Worm (Caenorhabditis elegans): ENCODE results near the gene srh-277.

The srh-277 gene

DNA sequence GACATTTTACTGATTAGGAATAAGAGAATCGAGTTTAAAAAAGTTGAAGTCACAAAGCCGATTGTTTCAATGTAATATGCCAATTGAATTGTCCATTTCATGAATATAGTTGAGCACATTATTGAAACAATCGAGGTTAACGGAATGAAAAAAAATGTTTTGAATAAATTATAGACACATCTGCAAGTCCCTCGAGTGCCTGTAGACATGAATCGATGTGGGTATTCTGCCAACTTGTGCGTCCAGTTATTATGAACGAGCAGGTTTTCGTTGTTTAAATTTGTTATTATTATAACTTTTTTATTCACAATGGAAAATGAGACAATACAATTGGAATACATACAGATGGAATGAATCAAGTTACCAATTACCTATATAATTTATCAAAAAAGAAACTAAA, 24.6 kb upstream of the srh-277 start, which contains the start of gene str-99:
TSS of gene str-99 (minus strand) at position 101 of the 400 bp plus-strand sequence.
- TF ChIP-seq ztf-4 (tag; optimal IDR thresholded peaks at IDR 0.05), result no peak
- no peak for TF ChIP-seq ceh-9 (tag; optimal IDR thresholded peaks at IDR 0.05)
- no peak for TF ChIP-seq elt-3 (tag; optimal IDR thresholded peaks at IDR 0.05)
- no peak for TF ChIP-seq lsy-12 (tag; optimal IDR thresholded peaks at IDR 0.05)
- TF ChIP-seq sea-2 (GFP tag; optimal IDR thresholded peaks at IDR 0.05), result no peak
- TF ChIP-seq fkh-10 (GFP tag; optimal IDR thresholded peaks at IDR 0.05), result no peak
- TF ChIP-seq daf-12 (tag; optimal IDR thresholded peaks at IDR 0.05), result no peak
- no peak for TF ChIP-seq nhr-43 (tag; optimal IDR thresholded peaks at IDR 0.05; ENCODE audit: poor library complexity, severe bottlenecking)
- TF ChIP-seq nhr-77 (tag; optimal IDR thresholded peaks at IDR 0.05), result no peak

DNA sequence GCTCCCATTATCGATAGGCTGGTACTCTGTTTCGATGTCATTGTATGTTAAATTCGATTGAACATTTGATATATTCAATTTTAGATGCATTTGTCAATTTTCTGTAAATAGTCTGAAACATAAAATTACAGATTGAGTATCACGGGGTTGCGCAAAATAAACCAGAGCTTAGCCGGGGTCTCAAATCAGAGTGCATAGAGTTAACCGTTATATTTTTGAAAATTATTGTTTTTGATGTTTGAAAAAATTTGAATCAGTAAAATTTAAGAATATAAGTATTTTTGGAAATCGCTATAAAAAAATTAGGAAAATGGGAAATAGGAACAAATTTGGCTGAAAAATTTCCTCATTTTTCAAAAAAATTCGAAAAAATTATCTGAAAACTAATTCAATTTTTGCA, 23.4 kb upstream of the srh-277 start, which contains the start of gene F10A3.17:
TSS of gene F10A3.17 (minus strand) at position 101 of the 400 bp plus-strand sequence.
- TF ChIP-seq snpc-4 (tag; optimal IDR thresholded peaks at IDR 0.05) (no peak), nhr-43 (tag; optimal IDR thresholded peaks at IDR 0.05; ENCODE audit: poor library complexity, severe bottlenecking) (no peak)

DNA sequence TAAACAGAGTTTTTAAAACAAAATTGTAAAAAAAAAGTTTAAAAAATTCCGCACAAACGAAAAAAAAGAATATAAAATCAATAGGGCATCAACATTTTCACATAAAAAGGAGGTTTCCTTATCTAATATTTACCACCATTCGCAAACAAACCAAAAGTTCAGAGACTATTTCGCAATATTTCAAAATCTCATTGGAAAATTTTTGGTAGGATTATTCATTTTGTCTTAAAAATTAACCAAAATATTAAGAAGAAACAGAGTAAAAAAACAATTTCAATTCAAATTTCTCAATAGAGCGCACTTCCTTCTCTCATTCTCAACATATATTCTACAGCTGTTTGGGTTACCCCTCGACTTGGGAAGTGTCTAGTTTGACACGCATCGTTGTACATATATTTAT, 22.9 kb upstream of the srh-277 start:
- TF ChIP-seq ceh-9 (tag; optimal IDR thresholded peaks at IDR 0.05) (no peak), mml-1 (tag; optimal IDR thresholded peaks at IDR 0.05) (no peak), nhr-76 (tag; optimal IDR thresholded peaks at IDR 0.05) (no peak), elt-2 (tag; optimal IDR thresholded peaks at IDR 0.05) (peak; percentile 42), sea-2 (GFP tag; optimal IDR thresholded peaks at IDR 0.05) (no peak), hmg-11 (tag; optimal IDR thresholded peaks at IDR 0.05) (no peak), fkh-2 (tag; optimal IDR thresholded peaks at IDR 0.05) (no peak), pqm-1 (tag; optimal IDR thresholded peaks at IDR 0.05) (peak; percentile 16), pha-4 (tag; optimal IDR thresholded peaks at IDR 0.05) (peak; percentile 71), mdl-1 (tag; optimal IDR thresholded peaks at IDR 0.05) (no peak), nhr-12 (tag; optimal IDR thresholded peaks at IDR 0.05) (no peak)

DNA sequence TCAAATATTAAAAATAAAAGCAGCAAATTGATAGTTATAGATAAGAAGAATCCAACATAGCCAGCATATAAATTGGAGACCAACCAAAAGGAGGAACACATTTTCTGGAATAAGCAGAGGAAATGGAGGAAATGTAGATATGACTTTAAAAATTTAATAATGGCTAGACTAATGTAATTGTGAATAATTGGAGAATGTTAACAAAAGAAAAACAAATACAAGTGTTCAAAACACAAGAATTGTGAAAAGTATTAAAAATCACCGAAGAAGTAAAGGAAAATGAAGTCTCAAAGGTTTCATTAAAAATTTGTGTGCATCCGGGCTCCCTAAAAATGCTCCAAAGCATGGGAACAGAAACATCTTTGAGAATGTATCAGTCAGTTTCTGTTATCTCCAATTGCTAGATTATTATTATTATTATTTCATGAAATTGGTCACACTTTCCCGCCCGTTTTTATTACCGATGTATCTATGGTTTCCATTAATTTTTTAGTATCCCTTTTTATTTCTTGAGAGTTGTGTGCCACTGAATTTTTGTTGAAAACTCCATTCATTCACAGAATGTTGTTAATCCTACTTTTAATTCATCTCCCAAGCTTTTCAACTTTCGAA, 20.8 kb upstream of the srh-277 start, which contains the start of the genes str-109 and F10A3.11:
TSS of gene str-109 (minus strand) at position 101 of the 612 bp plus-strand sequence.
TSS of gene F10A3.11 (plus strand) at position 562 of the 612 bp plus-strand sequence.
- TF ChIP-seq fkh-10 (GFP tag; optimal IDR thresholded peaks at IDR 0.05) (no peak), nhr-77 (tag; optimal IDR thresholded peaks at IDR 0.05) (no peak), nhr-67 (tag; optimal IDR thresholded peaks at IDR 0.05) (no peak), egl-5 (tag; optimal IDR thresholded peaks at IDR 0.05) (no peak), daf-12 (tag; optimal IDR thresholded peaks at IDR 0.05) (no peak), nhr-12 (tag; optimal IDR thresholded peaks at IDR 0.05) (no peak), nhr-28 (tag; optimal IDR thresholded peaks at IDR 0.05) (no peak), ceh-28 (tag; optimal IDR thresholded peaks at IDR 0.05) (no peak), aly-2 (tag; optimal IDR thresholded peaks at IDR 0.05) (no peak), ZK546.5 (tag; optimal IDR thresholded peaks at IDR 0.05) (no peak), pqm-1 (tag; optimal IDR thresholded peaks at IDR 0.05) (no peak), nhr-25 (tag; optimal IDR thresholded peaks at IDR 0.05) (no peak), nhr-23 (tag; optimal IDR thresholded peaks at IDR 0.05) (no peak)

DNA sequence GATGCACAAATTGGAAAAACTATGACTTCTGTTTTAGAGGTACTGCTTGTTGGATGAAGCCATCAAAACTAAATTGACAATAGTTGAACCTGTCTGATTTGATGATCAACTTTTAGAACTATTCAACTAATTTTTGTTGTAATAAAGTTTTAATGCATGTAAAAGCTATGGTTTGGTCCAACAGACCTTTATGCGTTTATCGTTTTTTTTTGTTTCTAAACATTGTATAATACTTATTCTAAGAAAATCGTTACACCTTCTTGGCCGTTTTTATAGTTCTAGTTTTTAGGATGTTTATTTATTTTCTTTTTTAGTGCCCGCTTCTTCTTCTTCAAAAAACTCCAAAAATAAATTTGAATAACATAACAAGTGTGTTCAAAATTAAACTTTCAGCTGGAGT, 19.3 kb upstream of the srh-277 start, which contains the start of gene F10A3.12:
TSS of gene F10A3.12 (plus strand) at position 301 of the 400 bp plus-strand sequence.
- no peak for TF ChIP-seq ceh-82 (tag; optimal IDR thresholded peaks at IDR 0.05)
- TF ChIP-seq elt-3 (tag; optimal IDR thresholded peaks at IDR 0.05), result no peak
- no peak for TF ChIP-seq snpc-4 (tag; optimal IDR thresholded peaks at IDR 0.05)
- TF ChIP-seq fkh-10 (GFP tag; optimal IDR thresholded peaks at IDR 0.05), result no peak
- no peak for TF ChIP-seq elt-2 (tag; optimal IDR thresholded peaks at IDR 0.05)
- no peak for TF ChIP-seq nhr-76 (tag; optimal IDR thresholded peaks at IDR 0.05)
- TF ChIP-seq nhr-237 (tag; optimal IDR thresholded peaks at IDR 0.05), result no peak
- no peak for TF ChIP-seq nhr-12 (tag; optimal IDR thresholded peaks at IDR 0.05)
- no peak for TF ChIP-seq ztf-4 (tag; optimal IDR thresholded peaks at IDR 0.05)
- TF ChIP-seq lsy-12 (tag; optimal IDR thresholded peaks at IDR 0.05), result no peak
- no peak for TF ChIP-seq pqm-1 (tag; optimal IDR thresholded peaks at IDR 0.05)
- TF ChIP-seq fos-1 (tag; optimal IDR thresholded peaks at IDR 0.05), result no peak
- no peak for TF ChIP-seq ceh-28 (tag; optimal IDR thresholded peaks at IDR 0.05)
- TF ChIP-seq fkh-2 (tag; optimal IDR thresholded peaks at IDR 0.05), result no peak

DNA sequence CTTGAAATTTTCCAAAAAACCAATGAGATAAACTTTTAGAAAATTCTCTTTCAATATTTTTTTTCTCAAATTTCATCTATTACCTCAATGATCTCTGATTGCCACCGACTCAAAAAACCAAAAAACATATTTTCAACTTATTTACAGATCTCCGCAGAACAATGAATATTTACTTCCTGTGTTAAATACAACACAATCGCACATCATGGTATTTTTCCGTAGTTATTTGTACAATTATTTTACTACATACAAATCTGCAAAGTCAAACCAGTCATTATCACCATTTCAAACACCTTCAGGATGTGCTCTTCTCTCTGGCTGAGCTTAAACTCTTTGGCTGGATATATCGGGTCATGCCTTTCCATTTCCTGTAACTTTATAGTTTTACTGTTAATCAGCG, 17.1 kb upstream of the srh-277 start, which contains the start of gene str-108:
TSS of gene str-108 (plus strand) at position 301 of the 400 bp plus-strand sequence.
- TF ChIP-seq unc-62 (GFP tag; optimal IDR thresholded peaks at IDR 0.05) (no peak), fos-1 (tag; optimal IDR thresholded peaks at IDR 0.05) (no peak), R02D3.7 (tag; optimal IDR thresholded peaks at IDR 0.05) (no peak), nhr-12 (tag; optimal IDR thresholded peaks at IDR 0.05) (no peak), nhr-237 (tag; optimal IDR thresholded peaks at IDR 0.05) (no peak), fkh-2 (tag; optimal IDR thresholded peaks at IDR 0.05) (no peak), zag-1 (tag; optimal IDR thresholded peaks at IDR 0.05) (no peak), mml-1 (tag; optimal IDR thresholded peaks at IDR 0.05) (no peak), ceh-28 (tag; optimal IDR thresholded peaks at IDR 0.05) (no peak), aly-2 (tag; optimal IDR thresholded peaks at IDR 0.05) (no peak), ztf-11 (tag; optimal IDR thresholded peaks at IDR 0.05) (no peak), fkh-10 (GFP tag; optimal IDR thresholded peaks at IDR 0.05) (no peak), nhr-77 (tag; optimal IDR thresholded peaks at IDR 0.05) (no peak), nhr-76 (tag; optimal IDR thresholded peaks at IDR 0.05) (no peak), elt-1 (tag; optimal IDR thresholded peaks at IDR 0.05) (no peak), jun-1 (tag; optimal IDR thresholded peaks at IDR 0.05) (no peak)
